Fruit fly (Drosophila melanogaster): ENCODE data around the gene CrebA.

CrebA gene

dm6 chr3L:15592536-15593260, 57.5 kb downstream of the CrebA start (continued):
- no peak for TF ChIP-seq sisA (GFP tag; IDR thresholded peaks at IDR 0.05)
- TF ChIP-seq Lim3 (GFP tag; IDR thresholded peaks at IDR 0.05), result no peak
- no peak for TF ChIP-seq HLHmδ (GFP tag; optimal IDR thresholded peaks at IDR 0.05)
- no peak for TF ChIP-seq CG43689 (GFP tag; IDR thresholded peaks at IDR 0.05)
- TF ChIP-seq BtbVII (GFP tag; optimal IDR thresholded peaks at IDR 0.05), result peak; percentile 54
- TF ChIP-seq HmgZ (tag; optimal IDR thresholded peaks at IDR 0.05), result no peak
- TF ChIP-seq dysf (GFP tag; IDR thresholded peaks at IDR 0.05), result peak; percentile 67; the same call in 2 of the 3 replicates
- TF ChIP-seq yki (optimal IDR thresholded peaks at IDR 0.05), result no peak
- TF ChIP-seq Pdp1 (GFP tag; optimal IDR thresholded peaks at IDR 0.05), result no peak
- TF ChIP-seq CG10321 (GFP tag; IDR thresholded peaks at IDR 0.05), result no peak
- TF ChIP-seq crp (GFP tag; optimal IDR thresholded peaks at IDR 0.05), result no peak
- no peak for TF ChIP-seq CG11456 (GFP tag; IDR thresholded peaks at IDR 0.05)
- no peak for TF ChIP-seq CG4854 (GFP tag; optimal IDR thresholded peaks at IDR 0.05)
- no peak for TF ChIP-seq CG7745 (tag; optimal IDR thresholded peaks at IDR 0.05)
- TF ChIP-seq bab2 (GFP tag; optimal IDR thresholded peaks at IDR 0.05), result no peak
- TF ChIP-seq Mad (GFP tag; optimal IDR thresholded peaks at IDR 0.05), result no peak
- no peak for TF ChIP-seq pum (GFP tag; optimal IDR thresholded peaks at IDR 0.05)
- no peak for TF ChIP-seq CG5180 (GFP tag; optimal IDR thresholded peaks at IDR 0.05)
- no peak for TF ChIP-seq CG6791 (GFP tag; IDR thresholded peaks at IDR 0.05; ENCODE audit: partially characterized antibody)
- TF ChIP-seq zfh2 (GFP tag; optimal IDR thresholded peaks at IDR 0.05), result peak; percentile 6
- no peak for TF ChIP-seq NFAT (GFP tag; IDR thresholded peaks at IDR 0.05)
- TF ChIP-seq C15 (GFP tag; IDR thresholded peaks at IDR 0.05), result no peak
- no peak for TF ChIP-seq Mes4 (GFP tag; optimal IDR thresholded peaks at IDR 0.05)
- TF ChIP-seq CG13424 (tag; optimal IDR thresholded peaks at IDR 0.05), result peak; percentile 71
- no peak for TF ChIP-seq slp2 (GFP tag; optimal IDR thresholded peaks at IDR 0.05)
- TF ChIP-seq ash1 (GFP tag; optimal IDR thresholded peaks at IDR 0.05), result no peak
- peak; percentile 19 for TF ChIP-seq kah (GFP tag; optimal IDR thresholded peaks at IDR 0.05)
- TF ChIP-seq p53 (GFP tag; optimal IDR thresholded peaks at IDR 0.05), result no peak
- TF ChIP-seq ap (GFP tag; IDR thresholded peaks at IDR 0.05), result peak; percentile 34; the same call in 1 of the 2 replicates
- no peak for TF ChIP-seq CG1529 (GFP tag; optimal IDR thresholded peaks at IDR 0.05)
- TF ChIP-seq Hr3 (GFP tag; optimal IDR thresholded peaks at IDR 0.05), result peak; percentile 44
- no peak for TF ChIP-seq hb (GFP tag; IDR thresholded peaks at IDR 0.05; ENCODE audit: partially characterized antibody)
- peak; percentile 59 for TF ChIP-seq Blimp-1 (GFP tag; optimal IDR thresholded peaks at IDR 0.05)
- TF ChIP-seq CG4424 (GFP tag; optimal IDR thresholded peaks at IDR 0.05), result peak; percentile 20
- TF ChIP-seq pfk (GFP tag; optimal IDR thresholded peaks at IDR 0.05), result no peak
- TF ChIP-seq Gsc (GFP tag; IDR thresholded peaks at IDR 0.05), result no peak
- peak; percentile 74 for TF ChIP-seq CG18262 (tag; optimal IDR thresholded peaks at IDR 0.05)
- no peak for TF ChIP-seq CG12236 (GFP tag; optimal IDR thresholded peaks at IDR 0.05)
- no peak for TF ChIP-seq psq (GFP tag; optimal IDR thresholded peaks at IDR 0.05)
- peak; percentile 36 for TF ChIP-seq CG3847 (GFP tag; IDR thresholded peaks at IDR 0.05)
- peak; percentile 62 for TF ChIP-seq CG18599 (GFP tag; optimal IDR thresholded peaks at IDR 0.05)
- no peak for TF ChIP-seq shn (GFP tag; optimal IDR thresholded peaks at IDR 0.05)
- TF ChIP-seq gt (GFP tag; IDR thresholded peaks at IDR 0.05), result no peak
- no peak for TF ChIP-seq slou (GFP tag; optimal IDR thresholded peaks at IDR 0.05)
- TF ChIP-seq CG2116 (GFP tag; optimal IDR thresholded peaks at IDR 0.05), result no peak
- TF ChIP-seq CG17385 (GFP tag; optimal IDR thresholded peaks at IDR 0.05), result peak; percentile 52
- peak; percentile 69 for TF ChIP-seq CG9727 (GFP tag; optimal IDR thresholded peaks at IDR 0.05)
- TF ChIP-seq ewg (GFP tag; optimal IDR thresholded peaks at IDR 0.05), result peak; percentile 4
- no peak for TF ChIP-seq CG8765 (GFP tag; IDR thresholded peaks at IDR 0.05)
- TF ChIP-seq CoRest (tag; optimal IDR thresholded peaks at IDR 0.05), result peak; percentile 76

Data from whole organism, embryonic.